Worm (Caenorhabditis elegans): Measurements from ENCODE around the gene sec-31.

DNA sequence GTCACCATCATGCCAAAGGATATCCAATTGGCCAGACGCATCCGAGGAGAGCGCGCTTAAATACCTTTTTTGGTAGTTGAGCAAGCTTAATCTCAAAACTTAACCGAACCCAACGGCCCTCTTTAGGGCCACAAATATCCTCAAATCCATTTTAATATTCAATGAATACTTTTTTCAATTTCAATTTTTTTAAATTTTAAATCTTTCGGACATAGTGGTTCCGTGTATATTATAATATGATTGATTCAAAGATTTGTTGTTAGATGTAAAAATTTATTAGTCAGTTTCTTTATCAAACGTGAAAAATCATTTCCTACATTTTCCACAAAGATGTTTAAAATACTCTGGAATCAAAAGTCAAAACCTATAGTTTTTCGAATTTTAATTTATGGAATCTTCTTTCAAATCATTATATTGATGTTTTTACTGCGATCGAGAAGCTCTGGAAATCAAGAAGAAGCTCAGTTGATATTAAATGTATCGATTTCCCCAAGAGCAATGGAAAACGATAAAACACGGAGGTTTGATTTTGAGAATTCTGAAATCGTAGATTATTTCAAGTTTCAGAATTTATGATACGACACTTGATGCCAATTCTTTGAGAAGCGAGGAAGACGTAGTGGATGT, 44.5 kb downstream of the sec-31 start, which contains the start of gene B0035.21:
- TF ChIP-seq zag-1 (tag; optimal IDR thresholded peaks at IDR 0.05) (no peak), ztf-11 (tag; optimal IDR thresholded peaks at IDR 0.05) (no peak)

Measured in whole organism, L2 larva.